Fruit fly (Drosophila melanogaster) whole organism, pupa: Measurements from ENCODE around the gene PGS1.

ENCODE experiments used
- CG15710 ChIP-seq: fragments of 200-800 bp; sonication (Bioruptor generic); optimal IDR thresholded peaks from 2 replicates; lab custom pipeline; 2018; ENCODE audit warnings: missing biosample characterization, mild to moderate bottlenecking, missing genetic modification characterization, moderate library complexity
- CG17806 ChIP-seq: fragments of 200-800 bp; sonication (Bioruptor generic); optimal IDR thresholded peaks from 2 replicates; lab custom pipeline; 2018; ENCODE audit warnings: missing biosample characterization, mild to moderate bottlenecking, missing genetic modification characterization, moderate library complexity
- CG32121 ChIP-seq: fragments of 200-800 bp; sonication (Bioruptor generic); IDR thresholded peaks from 2 replicates; pipeline ENCODE4 v1.3.6; 2022; ENCODE audit warnings: missing biosample characterization, missing genetic modification characterization
- CG4496 ChIP-seq: fragments of 200-800 bp; sonication (Bioruptor generic); IDR thresholded peaks from 3 replicates; pipeline ENCODE4 v1.3.6; 2022; ENCODE audit warnings: missing biosample characterization, missing genetic modification characterization
- CG8301 ChIP-seq: fragments of 200-800 bp; sonication (Bioruptor generic); optimal IDR thresholded peaks from 2 replicates; lab custom pipeline; 2018; ENCODE audit warnings: missing biosample characterization, mild to moderate bottlenecking, missing genetic modification characterization
- Ets98B ChIP-seq: fragments of 200-800 bp; sonication (Bioruptor generic); IDR thresholded peaks from 2 replicates; pipeline ENCODE4 v1.3.6; 2022; ENCODE audit warnings: missing biosample characterization, missing genetic modification characterization
- Pif1A ChIP-seq: fragments of 200-800 bp; sonication (Bioruptor generic); optimal IDR thresholded peaks from 3 replicates; lab custom pipeline; 2016; ENCODE audit warnings: missing biosample characterization, missing genetic modification characterization
- Pif1B ChIP-seq: fragments of 200-800 bp; sonication (Bioruptor generic); optimal IDR thresholded peaks from 3 replicates; lab custom pipeline; 2016; ENCODE audit warnings: missing biosample characterization, missing genetic modification characterization

- TF ChIP-seq Pif1A (GFP tag; lab: Kevin White, UChicago), result no peak
- peak; percentile 7 for TF ChIP-seq CG15710 (tag; lab: Kevin White, UChicago)
- no peak for TF ChIP-seq Ets98B (GFP tag; lab: Robert Waterston, UW)
- TF ChIP-seq Pif1B (GFP tag; lab: Kevin White, UChicago), result no peak
- peak; percentile 19 for TF ChIP-seq CG17806
- peak; percentile 40; the same call in 1 of the 2 replicates for TF ChIP-seq CG32121 (GFP tag; lab: Robert Waterston, UW)
- TF ChIP-seq CG8301 (tag; lab: Kevin White, UChicago), result peak; percentile 7
- TF ChIP-seq CG4496 (GFP tag; lab: Robert Waterston, UW), result peak; percentile 57; the same call in 1 of the 3 replicates
Measured at dm6 chr3R:18739435-18739977, 6.3 kb downstream of the PGS1 start.
